Fruit fly (Drosophila melanogaster): ENCODE results near the gene Ubc6.

DNA sequence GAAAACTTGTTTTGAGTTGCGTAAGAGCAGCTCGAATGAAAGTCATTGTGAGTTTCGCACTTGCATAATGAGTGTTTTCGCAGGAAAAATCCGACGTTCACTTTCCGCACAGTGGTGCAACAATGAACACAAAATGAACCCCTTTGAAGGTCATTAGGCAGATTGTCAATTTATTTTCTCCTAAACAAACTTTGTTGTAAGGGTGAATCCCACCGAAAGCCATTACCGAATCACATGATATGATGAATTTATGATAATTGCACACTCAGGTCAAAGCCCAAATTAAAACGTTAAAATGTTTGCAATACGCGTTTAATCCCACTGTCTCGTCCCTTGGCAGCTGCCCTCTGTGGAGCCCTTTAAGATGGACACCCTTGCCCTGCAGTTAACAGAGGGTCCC, 14.8 kb upstream of the Ubc6 start:
- TF ChIP-seq toe (GFP tag; optimal IDR thresholded peaks at IDR 0.05) = no peak
- no peak for TF ChIP-seq Crg-1 (GFP tag; optimal IDR thresholded peaks at IDR 0.05)
- no peak for TF ChIP-seq Clk (GFP tag; optimal IDR thresholded peaks at IDR 0.05)
- no peak for TF ChIP-seq Mnt (GFP tag; optimal IDR thresholded peaks at IDR 0.05)
- TF ChIP-seq bab1 (GFP tag; optimal IDR thresholded peaks at IDR 0.05) = no peak
- no peak for TF ChIP-seq cnc (optimal IDR thresholded peaks at IDR 0.05)
- no peak for TF ChIP-seq Hr96 (GFP tag; optimal IDR thresholded peaks at IDR 0.05)
- no peak for TF ChIP-seq CG1620 (GFP tag; optimal IDR thresholded peaks at IDR 0.05)
- TF ChIP-seq kay (GFP tag; ENCODE audit: borderline replicate concordance) = no peak
- TF ChIP-seq CG5204 (GFP tag; optimal IDR thresholded peaks at IDR 0.05) = no peak
- no peak for TF ChIP-seq CG11617 (GFP tag; optimal IDR thresholded peaks at IDR 0.05)
- TF ChIP-seq CG14711 (tag; optimal IDR thresholded peaks at IDR 0.05) = no peak
